Fruit fly (Drosophila melanogaster): Measurements from ENCODE around the gene Mulk.

DNA sequence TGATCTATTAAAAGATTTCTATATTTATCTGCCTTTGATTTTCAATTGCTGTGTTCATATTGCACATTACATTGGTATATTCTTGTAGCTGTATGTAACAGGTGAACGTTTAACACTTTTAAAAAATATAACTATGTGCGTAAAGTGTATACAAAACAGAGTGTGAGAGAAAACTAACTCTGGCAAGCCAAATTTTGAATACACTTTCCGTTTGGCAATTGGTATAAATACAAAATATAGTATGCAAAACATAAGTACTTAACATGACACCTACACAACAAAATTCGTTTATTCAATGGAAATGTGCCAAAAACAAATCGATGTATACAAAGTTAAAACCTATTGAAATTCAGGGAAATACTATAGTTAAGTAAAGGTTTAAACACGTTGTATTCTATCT lies 37.0 kb upstream of the Mulk start:
- TF ChIP-seq CG17806 (tag; optimal IDR thresholded peaks at IDR 0.05) (no peak), CG9948 (tag; optimal IDR thresholded peaks at IDR 0.05) (no peak), CG13204 (GFP tag; optimal IDR thresholded peaks at IDR 0.05) (no peak), Snoo (tag; optimal IDR thresholded peaks at IDR 0.05) (no peak)

All from whole organism, pupa.